Worm (Caenorhabditis elegans): Measurements from ENCODE around the gene btb-7.

Gene btb-7

DNA sequence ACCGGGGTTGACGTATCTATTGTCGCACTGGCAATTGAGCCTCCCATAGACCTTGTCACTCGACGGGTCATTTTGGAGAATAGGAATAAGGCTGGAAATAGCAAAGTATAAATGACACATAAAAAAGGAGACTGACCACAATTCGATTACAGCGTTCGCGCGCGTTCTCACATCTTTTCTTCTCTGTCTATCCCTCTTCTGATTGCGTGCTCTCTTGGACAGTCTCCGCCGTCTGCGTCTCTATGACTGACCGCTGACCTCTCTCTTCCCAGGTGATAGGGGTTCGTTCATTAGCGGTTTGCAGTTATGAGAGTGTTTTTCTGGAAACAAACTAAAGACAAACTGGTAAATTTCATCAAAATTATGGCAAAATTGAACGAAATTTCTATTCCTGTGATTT lies 23.3 kb downstream of the btb-7 start, which contains the start of gene ceh-83:
Gene ceh-83 (minus strand): TSS at position 181 of the 400 bp plus-strand sequence.
- TF ChIP-seq pha-4 (tag; optimal IDR thresholded peaks at IDR 0.05) (no peak), sptf-1 (tag; optimal IDR thresholded peaks at IDR 0.05) (no peak), unc-120 (tag; optimal IDR thresholded peaks at IDR 0.05; ENCODE audit: poor library complexity, severe bottlenecking) (no peak), lin-13 (tag; optimal IDR thresholded peaks at IDR 0.05) (no peak), ham-2 (GFP tag; optimal IDR thresholded peaks at IDR 0.05) (no peak), lin-32 (GFP tag; optimal IDR thresholded peaks at IDR 0.05) (no peak), unc-39 (tag; optimal IDR thresholded peaks at IDR 0.05) (no peak), mls-2 (tag; optimal IDR thresholded peaks at IDR 0.05) (no peak), M03D4.4 (tag; optimal IDR thresholded peaks at IDR 0.05) (no peak), cnd-1 (tag; optimal IDR thresholded peaks at IDR 0.05) (no peak), nhr-76 (tag; optimal IDR thresholded peaks at IDR 0.05) (no peak), hlh-1 (tag; optimal IDR thresholded peaks at IDR 0.05) (no peak), nhr-237 (tag; optimal IDR thresholded peaks at IDR 0.05) (no peak)

DNA sequence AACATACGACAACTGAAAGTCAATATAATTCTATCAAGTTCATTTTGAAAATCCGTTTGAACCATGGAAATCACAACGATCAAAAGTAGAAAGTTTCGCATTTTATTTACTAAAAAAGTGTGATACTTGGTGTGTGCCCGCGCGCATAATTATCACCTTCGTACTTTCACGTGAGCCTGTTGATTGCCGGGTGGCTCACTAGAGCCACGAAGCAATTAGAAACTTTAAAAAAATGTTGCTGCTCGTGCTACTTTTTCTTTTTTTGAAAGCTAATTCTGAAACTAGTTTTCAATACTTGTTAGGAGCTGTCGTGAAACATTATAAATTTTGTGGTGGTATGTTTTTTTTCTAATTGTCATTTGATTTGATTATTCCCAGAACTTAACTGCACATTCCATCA lies 25.8 kb downstream of the btb-7 start, which contains the start of the genes irld-9 and irld-33:
Gene irld-9 (minus strand): TSS at position 101 of the 400 bp plus-strand sequence.
Gene irld-33 (plus strand): TSS at position 209 of the 400 bp plus-strand sequence.
- TF ChIP-seq hlh-1 (tag; optimal IDR thresholded peaks at IDR 0.05) (no peak), mab-5 (tag; optimal IDR thresholded peaks at IDR 0.05) (no peak), mep-1 (tag; optimal IDR thresholded peaks at IDR 0.05) (no peak), blmp-1 (tag; optimal IDR thresholded peaks at IDR 0.05) (no peak), flh-1 (GFP tag; optimal IDR thresholded peaks at IDR 0.05) (no peak), lin-13 (tag; optimal IDR thresholded peaks at IDR 0.05) (no peak), M03D4.4 (tag; optimal IDR thresholded peaks at IDR 0.05) (no peak), sptf-1 (tag; optimal IDR thresholded peaks at IDR 0.05) (no peak)

DNA sequence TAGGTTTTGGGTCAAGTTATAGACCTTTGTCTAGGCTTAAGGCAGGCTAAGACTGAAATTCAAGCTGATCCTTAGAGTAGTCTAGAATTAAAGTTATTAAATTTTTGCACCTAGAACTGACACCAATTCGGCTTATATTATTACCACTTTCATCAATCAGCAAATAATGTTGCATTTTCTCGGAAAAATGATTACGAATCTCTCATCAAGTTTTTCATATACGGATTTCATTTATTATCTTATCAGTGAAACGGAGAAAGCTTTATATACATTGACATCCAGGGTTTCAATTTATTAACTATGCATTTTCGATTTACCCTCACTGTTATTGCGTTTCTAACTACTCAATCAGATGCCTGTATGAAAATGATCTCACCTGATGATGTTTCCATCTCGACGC lies 28.2 kb downstream of the btb-7 start, which contains the start of gene K07G6.1:
Gene K07G6.1 (plus strand): TSS at position 301 of the 400 bp plus-strand sequence.
- TF ChIP-seq hlh-1 (tag; optimal IDR thresholded peaks at IDR 0.05) (no peak), sem-2 (GFP tag; optimal IDR thresholded peaks at IDR 0.05) (no peak), nhr-237 (tag; optimal IDR thresholded peaks at IDR 0.05) (no peak), ztf-11 (tag; optimal IDR thresholded peaks at IDR 0.05) (no peak), elt-3 (tag; optimal IDR thresholded peaks at IDR 0.05) (no peak), snpc-4 (tag; optimal IDR thresholded peaks at IDR 0.05) (no peak), flh-1 (GFP tag; optimal IDR thresholded peaks at IDR 0.05) (no peak), ceh-83 (GFP tag; optimal IDR thresholded peaks at IDR 0.05) (no peak), M03D4.4 (tag; optimal IDR thresholded peaks at IDR 0.05) (no peak), ceh-39 (tag; optimal IDR thresholded peaks at IDR 0.05) (no peak), unc-62 (GFP tag; optimal IDR thresholded peaks at IDR 0.05) (no peak), pha-4 (tag; optimal IDR thresholded peaks at IDR 0.05) (no peak), nhr-28 (tag; optimal IDR thresholded peaks at IDR 0.05) (no peak), nhr-76 (tag; optimal IDR thresholded peaks at IDR 0.05) (no peak), elt-1 (tag; optimal IDR thresholded peaks at IDR 0.05; ENCODE audit: borderline replicate concordance, insufficient read depth) (no peak), drap-1 (GFP tag; optimal IDR thresholded peaks at IDR 0.05) (no peak), blmp-1 (tag; optimal IDR thresholded peaks at IDR 0.05) (no peak)

DNA sequence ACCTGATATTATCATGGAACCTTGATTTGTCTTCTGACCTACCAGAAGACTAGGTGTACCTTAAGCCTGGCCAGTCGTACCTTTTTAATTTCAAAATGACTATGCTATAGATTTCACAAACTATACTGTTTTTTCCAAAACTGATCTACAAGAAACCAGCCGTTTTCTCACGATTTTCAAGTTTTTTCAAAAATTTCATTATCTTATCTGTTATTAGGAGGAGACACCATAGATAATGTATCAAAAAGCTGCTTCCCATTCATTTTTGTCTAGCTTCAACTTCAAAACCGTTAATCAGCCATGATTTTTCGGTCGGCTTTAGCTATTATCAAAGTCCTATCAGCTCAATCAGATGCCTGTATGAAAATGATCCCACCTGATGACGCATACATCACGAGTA lies 29.5 kb downstream of the btb-7 start, which contains the start of gene F36H5.12:
Gene F36H5.12 (plus strand): TSS at position 301 of the 400 bp plus-strand sequence.
- TF ChIP-seq snpc-4 (tag; optimal IDR thresholded peaks at IDR 0.05) (no peak), nhr-237 (tag; optimal IDR thresholded peaks at IDR 0.05) (no peak), ceh-43 (GFP tag; optimal IDR thresholded peaks at IDR 0.05) (no peak), flh-1 (GFP tag; optimal IDR thresholded peaks at IDR 0.05) (no peak), ztf-11 (tag; optimal IDR thresholded peaks at IDR 0.05) (no peak), ceh-83 (GFP tag; optimal IDR thresholded peaks at IDR 0.05) (no peak), nhr-2 (tag; optimal IDR thresholded peaks at IDR 0.05) (no peak), elt-1 (tag; optimal IDR thresholded peaks at IDR 0.05; ENCODE audit: borderline replicate concordance, insufficient read depth) (no peak), hlh-1 (tag; optimal IDR thresholded peaks at IDR 0.05) (no peak), sem-2 (GFP tag; optimal IDR thresholded peaks at IDR 0.05) (no peak), ceh-39 (tag; optimal IDR thresholded peaks at IDR 0.05) (no peak), unc-62 (GFP tag; optimal IDR thresholded peaks at IDR 0.05) (no peak)

DNA sequence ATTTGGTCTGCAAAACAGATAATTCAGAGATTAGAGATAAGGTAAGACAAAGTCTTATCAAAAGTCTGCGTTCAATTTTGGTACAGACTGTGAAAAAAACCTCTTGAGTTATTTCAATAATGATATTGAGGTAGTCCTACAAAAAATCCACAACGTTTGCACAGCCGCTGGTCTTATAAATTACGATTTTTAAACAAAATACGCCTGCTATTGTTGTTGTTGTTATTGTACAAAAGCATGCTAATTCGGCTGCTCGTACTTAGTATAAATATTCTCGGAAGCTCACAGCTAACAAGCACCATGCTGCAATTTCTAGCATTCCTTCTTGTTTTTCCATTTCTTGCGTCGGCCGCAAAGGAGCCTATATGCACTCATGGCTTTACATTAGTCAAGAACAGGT lies 31.1 kb downstream of the btb-7 start, which contains the start of gene clec-19:
Gene clec-19 (plus strand): TSS at position 301 of the 400 bp plus-strand sequence.
- TF ChIP-seq bed-3 (GFP tag; optimal IDR thresholded peaks at IDR 0.05) = no peak
- no peak for TF ChIP-seq mls-2 (tag; optimal IDR thresholded peaks at IDR 0.05)
- no peak for TF ChIP-seq ztf-11 (tag; optimal IDR thresholded peaks at IDR 0.05)
- no peak for TF ChIP-seq snpc-4 (tag; optimal IDR thresholded peaks at IDR 0.05)
- no peak for TF ChIP-seq unc-120 (tag; optimal IDR thresholded peaks at IDR 0.05; ENCODE audit: poor library complexity, severe bottlenecking)
- TF ChIP-seq ces-1 (GFP tag; optimal IDR thresholded peaks at IDR 0.05) = no peak
- no peak for TF ChIP-seq lin-32 (GFP tag; optimal IDR thresholded peaks at IDR 0.05)
- TF ChIP-seq blmp-1 (tag; optimal IDR thresholded peaks at IDR 0.05) = no peak
- no peak for TF ChIP-seq pha-4 (tag; optimal IDR thresholded peaks at IDR 0.05)
- no peak for TF ChIP-seq sem-2 (GFP tag; optimal IDR thresholded peaks at IDR 0.05)
- no peak for TF ChIP-seq ceh-39 (tag; optimal IDR thresholded peaks at IDR 0.05)

Measured in whole organism, mixed stage, embryonic.